Worm (Caenorhabditis elegans) whole organism, L4/young adult: Measurements from ENCODE around the gene F01E11.20.

Experiments
- W03F9.2 ChIP-seq: fragments of 150-350 bp; optimal IDR thresholded peaks from 2 replicates; lab custom pipeline; 2014; ENCODE audit warnings: missing biosample characterization, missing genetic modification characterization
- dao-5 ChIP-seq: sonication (generic microtip); optimal IDR thresholded peaks from 2 replicates; lab custom pipeline; 2016; ENCODE audit warnings: missing genotype, missing genetic modification characterization, moderate library complexity, missing compliant biosample characterization
- him-1 ChIP-seq: sonication (generic microtip); optimal IDR thresholded peaks from 2 replicates; lab custom pipeline; 2016; ENCODE audit warnings: missing genotype, missing genetic modification reagents, missing genetic modification characterization, missing compliant biosample characterization

F01E11.20 gene

DNA sequence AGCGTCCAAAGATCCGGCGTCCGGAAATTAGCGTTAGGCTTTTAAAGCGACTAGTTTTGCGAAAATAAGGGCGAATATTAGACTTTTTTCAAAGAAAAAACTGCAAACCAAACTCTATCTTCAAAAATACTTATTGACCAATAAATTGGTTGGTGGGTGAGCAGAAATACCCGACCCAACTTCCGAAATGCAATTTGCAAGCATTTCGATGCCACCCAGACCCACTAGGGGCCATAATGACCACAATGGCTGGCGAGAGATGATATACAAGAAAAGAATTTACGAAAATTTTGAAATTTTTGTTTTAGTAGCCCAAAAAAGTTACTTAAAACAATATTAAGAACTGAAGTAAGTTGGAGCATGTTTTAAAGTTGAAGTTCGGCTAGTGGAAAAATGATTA lies 26.2 kb downstream of the F01E11.20 start:
- TF ChIP-seq dao-5 (tag; lab: Kevin White, UChicago), result no peak
- no peak for TF ChIP-seq W03F9.2 (tag; lab: Kevin White, UChicago)
- no peak for TF ChIP-seq him-1 (tag; lab: Kevin White, UChicago)

DNA sequence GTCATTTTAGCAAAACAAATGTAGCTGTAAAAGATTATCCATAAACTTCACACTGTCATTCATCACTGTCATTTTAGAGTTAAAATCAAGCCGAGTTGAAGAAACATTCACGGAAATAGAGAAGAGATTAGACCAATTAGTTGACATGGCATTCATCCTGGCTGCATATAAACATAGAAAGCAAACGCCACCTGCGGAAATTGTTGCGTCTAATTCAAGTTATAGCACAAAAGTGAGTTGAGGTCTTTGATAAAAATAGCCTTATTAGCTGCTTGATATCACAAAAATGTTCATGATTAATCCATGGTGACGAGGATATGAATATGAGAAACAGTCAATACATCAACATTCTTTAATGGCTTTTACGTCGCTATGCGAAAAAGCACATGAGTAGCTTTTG lies 27.8 kb downstream of the F01E11.20 start:
- TF ChIP-seq dao-5 (tag; lab: Kevin White, UChicago) (no peak), W03F9.2 (tag; lab: Kevin White, UChicago) (no peak), him-1 (tag; lab: Kevin White, UChicago) (no peak)

DNA sequence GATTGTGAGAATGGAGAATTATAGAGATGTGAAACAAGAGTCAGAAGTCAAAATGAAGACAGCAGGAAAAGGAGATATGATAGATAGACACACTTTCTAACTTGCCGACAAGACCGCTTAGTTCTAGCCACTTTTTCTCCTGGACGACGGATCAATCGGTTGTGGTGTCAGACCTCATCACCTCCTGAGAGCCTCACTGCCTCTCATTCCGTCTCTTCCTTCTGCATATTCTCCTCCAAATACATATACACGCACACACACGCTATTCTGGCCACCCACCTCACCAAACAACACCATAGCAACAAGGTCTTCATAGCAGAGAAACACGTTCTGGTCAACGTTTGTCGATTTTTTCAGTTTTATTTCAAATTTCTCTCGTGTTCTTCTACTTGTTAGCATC lies 29.3 kb downstream of the F01E11.20 start, which contains the start of gene F01E11.3:
TSS of gene F01E11.3 (plus strand) at position 301 of the 400 bp plus-strand sequence.
- no peak for TF ChIP-seq dao-5 (tag; lab: Kevin White, UChicago)
- no peak for TF ChIP-seq him-1 (tag; lab: Kevin White, UChicago)
- no peak for TF ChIP-seq W03F9.2 (tag; lab: Kevin White, UChicago)

DNA sequence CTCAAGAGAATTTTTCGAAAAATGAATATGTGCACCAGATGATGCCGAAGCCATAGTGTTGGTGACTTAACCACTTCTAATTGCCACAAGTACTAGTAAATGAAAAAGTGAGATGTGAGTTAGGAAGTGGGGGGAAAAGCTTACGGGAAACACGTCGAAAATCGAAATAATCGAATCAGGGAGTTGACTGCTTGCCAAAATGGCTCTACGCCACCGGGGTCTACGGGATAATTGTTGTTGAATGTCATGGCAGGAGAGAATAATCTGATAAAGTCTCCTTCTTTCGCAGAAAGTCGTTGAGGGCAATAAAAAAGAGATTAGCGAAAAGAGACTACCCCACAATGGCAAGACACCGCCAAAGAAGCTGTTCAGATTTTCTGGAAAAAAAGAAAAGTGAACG lies 32.5 kb downstream of the F01E11.20 start:
- TF ChIP-seq dao-5 (tag; lab: Kevin White, UChicago) (no peak), him-1 (tag; lab: Kevin White, UChicago) (no peak), W03F9.2 (tag; lab: Kevin White, UChicago) (no peak)

DNA sequence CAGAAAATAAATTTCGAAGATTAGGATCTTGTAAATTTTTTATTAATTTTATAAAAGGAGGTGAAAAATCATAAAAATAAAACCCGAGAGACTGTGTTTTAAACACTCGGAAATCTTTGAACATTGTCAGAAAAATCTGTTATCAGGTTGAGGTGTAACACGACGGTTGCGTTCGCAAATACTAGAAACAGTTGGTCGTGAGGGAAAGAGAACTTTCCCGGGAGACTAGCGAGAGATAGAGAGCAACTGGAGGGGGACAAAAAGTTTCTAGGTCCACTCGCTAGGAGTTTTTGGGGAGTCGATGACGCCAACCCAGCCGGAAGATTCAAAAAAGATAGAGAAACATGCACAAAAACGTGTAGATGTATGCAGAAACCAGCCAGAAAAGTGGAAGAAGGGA lies 34.0 kb downstream of the F01E11.20 start:
- TF ChIP-seq him-1 (tag; lab: Kevin White, UChicago) (no peak), W03F9.2 (tag; lab: Kevin White, UChicago) (no peak), dao-5 (tag; lab: Kevin White, UChicago) (no peak)

DNA sequence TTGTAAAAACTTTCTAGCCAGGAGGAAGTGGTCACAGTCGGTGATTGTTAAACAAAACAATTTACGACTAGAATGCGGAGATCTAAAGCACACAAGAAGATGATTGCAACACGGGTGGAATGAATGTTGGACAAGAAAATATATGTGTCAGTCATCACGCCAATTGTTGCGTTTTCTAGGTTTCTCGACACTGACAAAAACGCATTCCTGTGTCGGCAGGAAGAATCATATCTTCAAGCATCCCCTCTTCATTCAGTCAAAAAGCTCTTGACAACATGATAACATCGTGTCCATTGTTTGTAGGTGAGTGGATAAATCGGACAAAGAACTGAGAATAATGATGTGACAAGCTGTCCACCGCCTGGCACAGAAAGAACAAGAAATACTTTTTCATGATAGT lies 36.8 kb downstream of the F01E11.20 start:
- TF ChIP-seq him-1 (tag; lab: Kevin White, UChicago), result no peak
- no peak for TF ChIP-seq dao-5 (tag; lab: Kevin White, UChicago)
- TF ChIP-seq W03F9.2 (tag; lab: Kevin White, UChicago), result no peak

DNA sequence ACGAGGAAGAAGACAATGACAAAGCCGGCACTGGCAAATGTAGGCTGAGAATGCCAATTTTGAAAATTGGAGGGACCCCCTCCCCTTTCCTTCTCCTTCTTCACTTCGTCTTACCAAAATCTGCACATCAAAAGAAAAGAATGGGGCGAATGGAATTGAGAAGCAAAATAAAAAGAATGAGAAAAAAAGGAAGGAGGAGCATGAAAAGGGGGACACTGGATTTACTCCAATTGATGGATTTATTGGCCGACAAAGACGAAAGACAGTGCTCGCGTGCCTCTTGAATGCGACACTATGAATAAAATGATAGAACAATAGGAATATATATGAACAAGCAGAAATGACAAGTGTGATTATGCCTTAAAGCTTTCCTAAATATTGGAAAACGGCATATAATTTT lies 37.4 kb downstream of the F01E11.20 start:
- TF ChIP-seq W03F9.2 (tag; lab: Kevin White, UChicago) (no peak), him-1 (tag; lab: Kevin White, UChicago) (no peak), dao-5 (tag; lab: Kevin White, UChicago) (no peak)

DNA sequence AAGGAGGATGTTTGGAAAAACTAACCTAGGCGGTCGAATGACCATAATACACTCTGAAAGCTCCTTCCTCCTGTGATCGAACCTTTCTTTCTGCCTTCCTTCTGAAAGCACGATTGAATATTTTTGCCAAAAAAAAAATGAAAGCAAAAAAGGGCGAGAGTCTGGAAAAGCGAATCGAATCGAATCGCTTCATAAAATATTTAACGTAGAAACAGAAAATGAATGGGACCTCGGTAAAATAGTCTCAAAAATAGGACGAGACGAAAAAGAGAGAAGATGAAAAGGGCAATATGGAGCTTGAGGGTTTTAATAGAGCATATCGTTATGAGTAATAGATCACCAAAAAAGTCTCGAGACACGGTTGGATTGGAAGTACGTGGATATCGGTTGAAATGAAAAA lies 40.0 kb downstream of the F01E11.20 start, which contains the start of gene inx-1:
TSS of gene inx-1 (minus strand) at position 101 of the 400 bp plus-strand sequence.
- no peak for TF ChIP-seq him-1 (tag; lab: Kevin White, UChicago)
- TF ChIP-seq W03F9.2 (tag; lab: Kevin White, UChicago), result no peak
- TF ChIP-seq dao-5 (tag; lab: Kevin White, UChicago), result no peak

DNA sequence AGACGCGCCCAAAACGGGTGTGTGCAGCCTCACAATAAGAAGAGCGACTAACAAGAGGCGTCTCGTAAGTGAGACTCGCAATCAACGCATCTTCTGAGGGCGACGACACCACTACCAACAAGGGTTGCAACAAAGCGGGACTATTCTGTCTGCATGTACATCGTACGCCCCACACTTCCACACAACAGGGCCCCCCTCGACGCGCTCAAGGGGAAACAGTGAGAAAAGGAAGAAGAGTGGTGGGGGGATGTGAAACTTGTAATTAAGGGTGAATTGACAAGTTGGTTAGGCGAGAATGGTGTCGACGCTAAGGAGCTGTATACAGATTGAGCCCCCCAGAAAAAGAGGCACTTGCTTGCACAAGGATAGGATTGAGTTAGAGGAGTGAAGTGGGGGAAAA lies 43.0 kb downstream of the F01E11.20 start:
- TF ChIP-seq dao-5 (tag; lab: Kevin White, UChicago), result no peak
- no peak for TF ChIP-seq him-1 (tag; lab: Kevin White, UChicago)
- TF ChIP-seq W03F9.2 (tag; lab: Kevin White, UChicago), result no peak

DNA sequence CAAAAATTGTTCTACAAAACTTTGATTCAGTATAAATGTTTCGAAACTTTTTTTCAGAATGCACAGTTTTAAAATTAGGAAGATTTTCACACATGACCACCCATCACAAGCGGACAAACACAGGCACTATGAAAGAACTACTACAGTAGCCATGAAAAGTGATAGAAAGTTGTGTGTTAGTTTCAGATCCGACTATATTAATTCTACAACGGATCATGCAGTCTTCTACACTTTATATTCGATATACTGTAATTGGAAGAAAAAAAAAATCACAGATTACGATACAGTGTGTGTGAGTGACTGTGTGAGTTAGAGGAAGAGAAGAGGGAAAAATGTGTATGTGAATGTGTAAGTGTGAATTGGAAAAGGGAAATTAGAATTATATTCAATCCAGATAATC lies 49.6 kb downstream of the F01E11.20 start:
- no peak for TF ChIP-seq him-1 (tag; lab: Kevin White, UChicago)
- no peak for TF ChIP-seq dao-5 (tag; lab: Kevin White, UChicago)
- no peak for TF ChIP-seq W03F9.2 (tag; lab: Kevin White, UChicago)
